Fruit fly (Drosophila melanogaster) whole organism, pupa: ENCODE measurements around the gene Xrp1.

Experiments used
- EcR ChIP-seq: fragments of 200-800 bp; sonication (Bioruptor generic); optimal IDR thresholded peaks from 3 replicates; lab custom pipeline; 2019; ENCODE audit warnings: missing biosample characterization, missing genetic modification characterization, mild to moderate bottlenecking, moderate library complexity, missing genetic modification reagents
- Snoo ChIP-seq: fragments of 200-800 bp; sonication (Bioruptor generic); optimal IDR thresholded peaks from 3 replicates; lab custom pipeline; 2017; ENCODE audit warnings: missing biosample characterization, mild to moderate bottlenecking, missing genetic modification characterization, inconsistent platforms

Xrp1 gene

dm6 chr3R:18964819-18965218 is 50.1 kb downstream of the Xrp1 start:
- TF ChIP-seq Snoo (tag; lab: Kevin White, UChicago) (no peak), EcR (GFP tag; lab: Kevin White, UChicago) (no peak)
